Fruit fly (Drosophila melanogaster): Measurements from ENCODE around the gene lds.
A peak's percentile ranks its signal among the peaks of the same experiment; 100 is the strongest.

The lds gene

dm6 chr3R:7920196-7920595 is at the start of gene lds, which contains the start of gene CG10445 (continued):
- TF ChIP-seq CG12299 (tag; optimal IDR thresholded peaks at IDR 0.05) (no peak), al (GFP tag; IDR thresholded peaks at IDR 0.05) (no peak), CG15011 (GFP tag; optimal IDR thresholded peaks at IDR 0.05) (no peak), CG17568 (GFP tag; optimal IDR thresholded peaks at IDR 0.05) (no peak), CG14667 (GFP tag; IDR thresholded peaks at IDR 0.05) (no peak), gro (GFP tag; optimal IDR thresholded peaks at IDR 0.05) (no peak), Scr (GFP tag; IDR thresholded peaks at IDR 0.05; ENCODE audit: partially characterized antibody) (peak; percentile 84), CG18011 (GFP tag; optimal IDR thresholded peaks at IDR 0.05) (no peak), Sry-δ (GFP tag; optimal IDR thresholded peaks at IDR 0.05) (peak; percentile 86), zfh1 (GFP tag; IDR thresholded peaks at IDR 0.05) (0 out of 3 replicates have a peak, but pooled peaks have one; percentile 25), sug (tag; optimal IDR thresholded peaks at IDR 0.05) (no peak), CG30020 (tag; optimal IDR thresholded peaks at IDR 0.05) (peak; percentile 87), NC2α (GFP tag; optimal IDR thresholded peaks at IDR 0.05) (no peak), grau (tag; optimal IDR thresholded peaks at IDR 0.05) (no peak), Ptx1 (GFP tag; IDR thresholded peaks at IDR 0.05) (0 out of 2 replicates have a peak, but pooled peaks have one; percentile 27), gcm2 (GFP tag; optimal IDR thresholded peaks at IDR 0.05) (no peak), H15 (GFP tag; IDR thresholded peaks at IDR 0.05) (no peak), bbx (GFP tag; IDR thresholded peaks at IDR 0.05; ENCODE audit: partially characterized antibody) (peak; percentile 91), D (optimal IDR thresholded peaks at IDR 0.05) (no peak), D (GFP tag; optimal IDR thresholded peaks at IDR 0.05) (no peak), exex (tag; optimal IDR thresholded peaks at IDR 0.05) (no peak), CG17385 (GFP tag; optimal IDR thresholded peaks at IDR 0.05) (no peak), Gsc (GFP tag; IDR thresholded peaks at IDR 0.05) (no peak), CG2202 (tag; optimal IDR thresholded peaks at IDR 0.05) (no peak), ab (GFP tag; optimal IDR thresholded peaks at IDR 0.05) (no peak), CG12071 (GFP tag; optimal IDR thresholded peaks at IDR 0.05) (no peak), CG11085 (GFP tag; IDR thresholded peaks at IDR 0.05) (no peak), pan (optimal IDR thresholded peaks at IDR 0.05) (no peak), pan (GFP tag; optimal IDR thresholded peaks at IDR 0.05 in 1 of 2, IDR thresholded peaks at IDR 0.05 in 1 of 2) (no peak), CG1024 (GFP tag; IDR thresholded peaks at IDR 0.05) (no peak), CG2875 (GFP tag; optimal IDR thresholded peaks at IDR 0.05) (no peak), CG10979 (tag; optimal IDR thresholded peaks at IDR 0.05) (no peak), ATbp (GFP tag; optimal IDR thresholded peaks at IDR 0.05) (no peak), Usf (GFP tag; optimal IDR thresholded peaks at IDR 0.05) (no peak), CG17829 (tag; optimal IDR thresholded peaks at IDR 0.05) (peak; percentile 69), pho (GFP tag; optimal IDR thresholded peaks at IDR 0.05) (no peak), prd (optimal IDR thresholded peaks at IDR 0.05) (no peak), prd (GFP tag; IDR thresholded peaks at IDR 0.05) (peak; percentile 56; the same call in 2 of the 3 replicates), BtbVII (GFP tag; optimal IDR thresholded peaks at IDR 0.05) (no peak), chm (GFP tag; IDR thresholded peaks at IDR 0.05) (no peak), pita (GFP tag; optimal IDR thresholded peaks at IDR 0.05) (no peak), CG6689 (GFP tag; IDR thresholded peaks at IDR 0.05) (no peak), CG18476 (GFP tag; optimal IDR thresholded peaks at IDR 0.05) (no peak), hkb (optimal IDR thresholded peaks at IDR 0.05) (no peak), hkb (GFP tag; IDR thresholded peaks at IDR 0.05) (no peak), Hmr (GFP tag; optimal IDR thresholded peaks at IDR 0.05) (no peak), Sox102F (GFP tag; optimal IDR thresholded peaks at IDR 0.05) (no peak), zen2 (GFP tag; IDR thresholded peaks at IDR 0.05; ENCODE audit: partially characterized antibody) (peak; percentile 71), CG5953 (GFP tag; IDR thresholded peaks at IDR 0.05) (no peak), corto (GFP tag; optimal IDR thresholded peaks at IDR 0.05) (no peak), CG13424 (tag; optimal IDR thresholded peaks at IDR 0.05) (no peak), CG10543 (GFP tag; optimal IDR thresholded peaks at IDR 0.05) (no peak), CG1233 (GFP tag; optimal IDR thresholded peaks at IDR 0.05) (no peak)

Measured in whole organism, embryonic.